Worm (Caenorhabditis elegans) whole organism, dauer: ENCODE measurements around the gene ZK616.65.

Experiments
- unc-62 ChIP-seq: sonication (generic microtip); optimal IDR thresholded peaks from 2 replicates; lab custom pipeline; 2017; ENCODE audit warnings: missing biosample characterization, missing genetic modification reagents, missing genetic modification characterization

Gene ZK616.65

DNA sequence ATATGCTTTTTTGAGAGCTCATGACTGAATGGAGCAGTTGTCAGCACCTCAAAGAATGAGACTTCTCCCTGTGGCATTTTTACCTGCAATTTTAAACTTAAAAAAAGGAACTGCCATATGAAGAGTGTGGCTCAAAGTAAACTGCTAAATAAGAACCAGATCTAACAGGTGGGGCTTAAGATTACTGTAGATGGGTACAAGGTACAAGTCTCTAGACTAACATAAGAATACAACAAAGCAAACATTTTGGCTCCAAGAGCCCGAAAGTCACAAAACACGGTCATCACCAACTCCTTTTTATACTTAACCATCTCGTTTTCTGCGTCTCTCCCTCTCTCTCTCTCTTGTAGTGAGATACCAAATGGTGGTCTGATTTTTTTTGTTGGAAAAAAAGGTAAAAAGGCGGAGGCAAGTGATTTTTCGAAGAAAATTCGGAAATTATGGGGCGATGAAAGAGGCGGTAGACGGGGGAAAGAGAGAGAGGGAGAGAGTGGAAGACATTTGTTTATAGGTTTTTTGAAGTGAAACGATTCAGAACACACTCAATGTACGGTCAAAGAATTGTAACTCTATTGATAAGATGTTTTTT is 22.4 kb downstream of the ZK616.65 start, which contains the start of gene elo-6:
Gene elo-6 (minus strand): TSS at position 83 of the 589 bp plus-strand sequence.
- no peak for TF ChIP-seq unc-62 (GFP tag; lab: Kevin White, UChicago)

- no peak for TF ChIP-seq unc-62 (GFP tag; lab: Kevin White, UChicago)
Measured at ce11 chrIV:5385020-5385419, 26.0 kb downstream of the ZK616.65 start, which contains the start of gene F41H10.12. F41H10.12 (plus strand) TSS chrIV:5385320.

DNA sequence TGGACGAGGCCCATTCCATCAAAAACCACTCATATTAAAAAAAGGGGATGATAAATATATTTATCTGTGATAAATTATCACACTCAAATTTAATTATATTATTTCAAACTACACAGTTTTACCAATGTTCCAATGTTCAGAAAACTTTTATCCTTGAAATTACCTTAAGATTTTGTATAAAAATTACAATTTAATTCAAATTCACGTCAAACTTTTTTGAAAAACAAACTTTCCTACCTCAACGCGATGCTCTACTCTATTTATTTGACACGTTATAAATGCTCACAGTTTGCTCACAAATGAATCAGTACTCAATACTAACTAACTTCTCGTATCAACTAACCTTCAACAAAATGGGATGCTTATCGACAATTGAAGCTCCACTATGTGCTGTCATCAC is 28.4 kb downstream of the ZK616.65 start, which contains the start of gene F41H10.1:
Gene F41H10.1 (plus strand): TSS at position 301 of the 400 bp plus-strand sequence.
- TF ChIP-seq unc-62 (GFP tag; lab: Kevin White, UChicago) = no peak

- TF ChIP-seq unc-62 (GFP tag; lab: Kevin White, UChicago) = no peak
Measured at ce11 chrIV:5381334-5381733, 29.7 kb downstream of the ZK616.65 start, which contains the start of gene F41H10.2. F41H10.2 (plus strand) TSS chrIV:5381634.

ce11 chrIV:5380140-5380539 is 30.9 kb downstream of the ZK616.65 start:
- TF ChIP-seq unc-62 (GFP tag; lab: Kevin White, UChicago) = no peak

DNA sequence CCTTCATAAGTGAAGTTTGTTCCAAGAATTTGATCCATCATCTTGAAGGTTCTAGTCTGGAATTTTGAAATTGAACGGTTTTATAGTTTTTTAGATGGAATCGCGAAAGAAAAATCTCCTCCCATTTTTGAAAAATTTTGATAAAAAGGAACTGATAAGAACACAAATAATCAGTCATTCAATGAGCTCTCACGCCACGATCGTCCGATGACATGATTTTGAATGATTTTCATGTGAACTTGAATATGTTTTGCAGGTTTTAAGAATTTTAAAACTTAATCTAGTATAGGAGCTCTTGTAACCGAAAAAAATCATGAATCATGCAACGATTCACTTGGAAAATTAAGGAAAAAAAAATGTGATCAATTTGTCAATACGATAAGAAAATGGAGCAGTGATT is 34.0 kb downstream of the ZK616.65 start, which contains the start of gene elo-5:
Gene elo-5 (minus strand): TSS at position 56 of the 400 bp plus-strand sequence.
- no peak for TF ChIP-seq unc-62 (GFP tag; lab: Kevin White, UChicago)

DNA sequence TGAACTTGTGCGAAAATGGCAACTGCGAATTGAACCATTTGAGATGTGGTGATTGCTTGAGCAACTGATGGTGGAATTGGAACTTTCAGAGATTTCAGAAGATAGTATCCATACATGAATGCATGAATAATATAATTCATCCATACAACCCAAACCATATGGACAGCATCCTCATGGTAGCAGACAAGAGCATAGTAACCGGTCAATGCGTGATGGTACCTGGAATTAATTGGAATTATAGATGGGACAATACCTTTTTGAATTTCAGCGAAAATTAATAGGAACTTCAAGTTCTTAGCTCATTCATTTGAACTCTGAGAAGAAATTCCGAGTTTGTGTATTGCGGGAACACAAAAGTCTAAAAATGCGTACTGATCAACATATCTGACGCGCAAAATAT is 36.1 kb downstream of the ZK616.65 start:
- no peak for TF ChIP-seq unc-62 (GFP tag; lab: Kevin White, UChicago)

DNA sequence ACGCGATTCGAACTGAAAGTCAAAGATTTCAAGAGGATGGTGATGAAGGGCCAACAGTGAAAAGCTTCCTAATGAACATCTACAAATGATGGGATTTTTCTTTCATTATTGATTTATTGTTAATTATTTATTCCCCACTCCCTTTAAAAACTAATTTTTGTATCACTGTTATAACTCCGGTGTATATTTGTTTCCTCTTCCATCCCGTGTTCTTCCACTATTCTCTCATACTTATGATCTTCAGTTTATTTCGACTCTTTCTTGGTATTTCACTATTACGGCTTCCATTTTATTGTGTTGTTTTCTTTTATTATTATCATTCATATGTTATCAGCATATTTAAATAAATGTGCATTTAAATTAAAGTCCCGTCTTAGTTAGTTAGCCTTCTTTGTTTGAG is 36.7 kb downstream of the ZK616.65 start:
- TF ChIP-seq unc-62 (GFP tag; lab: Kevin White, UChicago) = no peak

DNA sequence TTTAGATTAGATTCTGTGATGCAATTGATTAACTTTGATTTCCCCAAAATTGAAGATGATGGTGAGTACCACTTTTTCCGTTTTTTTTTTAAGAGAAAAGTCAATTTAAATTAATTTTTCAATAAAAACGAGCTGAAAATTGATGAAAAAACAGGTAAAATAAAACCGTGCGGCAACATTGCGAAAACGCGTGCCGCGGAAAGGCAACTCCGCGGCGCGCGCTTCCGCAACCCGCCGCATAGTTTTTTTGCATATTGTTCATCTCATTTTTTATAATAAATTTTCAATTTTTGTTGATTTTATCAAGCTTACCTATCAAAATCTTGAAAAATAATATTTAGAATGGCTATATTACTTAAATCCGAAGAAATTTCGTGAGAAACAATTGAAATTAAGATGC is 40.1 kb downstream of the ZK616.65 start:
- no peak for TF ChIP-seq unc-62 (GFP tag; lab: Kevin White, UChicago)

DNA sequence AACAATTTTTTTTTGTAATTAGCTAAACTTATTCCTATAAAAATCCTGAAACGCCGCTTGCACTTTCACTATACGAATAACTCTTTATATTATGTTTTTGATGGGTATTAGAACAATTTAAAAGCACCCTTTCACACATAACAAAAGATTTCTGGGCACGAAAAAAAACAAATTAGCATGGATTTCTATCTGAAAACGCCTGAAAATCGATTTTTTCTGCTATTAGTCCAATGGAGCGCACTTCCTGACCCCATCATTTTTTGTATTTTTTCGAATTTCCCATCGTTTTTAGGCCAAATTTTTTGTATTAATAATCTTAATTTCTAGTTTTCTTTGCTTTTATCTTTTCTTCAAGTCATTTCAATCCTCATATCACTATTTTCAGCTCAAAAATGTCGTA is 41.6 kb downstream of the ZK616.65 start, which contains the start of gene F41H10.3:
Gene F41H10.3 (plus strand): TSS at position 388 of the 400 bp plus-strand sequence.
- TF ChIP-seq unc-62 (GFP tag; lab: Kevin White, UChicago) = no peak

DNA sequence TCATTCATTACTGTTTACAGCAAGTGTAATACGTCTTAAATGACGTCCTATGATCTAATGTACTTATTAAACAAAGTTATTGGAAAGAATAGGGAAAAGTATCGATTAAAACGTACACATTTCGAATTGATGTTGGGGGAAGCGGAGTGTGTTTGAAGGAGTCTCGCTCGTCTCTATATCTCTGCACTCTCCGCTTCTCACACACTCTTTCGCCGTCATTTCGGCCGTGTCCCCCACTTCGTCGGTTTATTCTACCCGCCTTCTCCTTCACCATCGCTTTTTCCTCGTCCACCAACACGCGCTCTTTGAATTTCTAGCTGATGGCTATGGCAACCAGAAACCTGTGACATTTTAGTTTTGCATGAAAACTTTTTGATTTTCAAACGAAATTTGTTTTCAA is 42.2 kb downstream of the ZK616.65 start:
- no peak for TF ChIP-seq unc-62 (GFP tag; lab: Kevin White, UChicago)

DNA sequence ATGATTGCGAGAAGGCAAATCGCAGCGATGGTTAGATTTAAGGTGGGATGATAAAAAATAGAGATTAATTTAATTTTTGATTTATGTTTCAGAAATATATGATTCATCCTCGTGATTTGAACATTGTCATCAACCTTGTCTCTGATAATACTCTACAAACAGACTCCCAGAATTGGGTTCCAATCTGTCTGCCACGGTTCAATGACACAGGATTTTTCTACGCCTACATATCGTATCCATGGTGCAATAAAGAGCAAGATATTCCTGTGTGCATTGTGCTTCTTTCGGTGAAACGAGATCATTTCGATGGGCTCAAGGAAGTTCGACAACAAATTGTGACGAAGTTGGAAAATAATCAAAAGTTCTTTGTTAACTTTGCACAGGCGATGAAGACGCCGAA is 43.1 kb downstream of the ZK616.65 start:
- TF ChIP-seq unc-62 (GFP tag; lab: Kevin White, UChicago) = no peak

ce11 chrIV:5366567-5366966 is 44.5 kb downstream of the ZK616.65 start, which contains the start of gene sand-1:
sand-1 (plus strand) TSS chrIV:5366867.
- no peak for TF ChIP-seq unc-62 (GFP tag; lab: Kevin White, UChicago)

DNA sequence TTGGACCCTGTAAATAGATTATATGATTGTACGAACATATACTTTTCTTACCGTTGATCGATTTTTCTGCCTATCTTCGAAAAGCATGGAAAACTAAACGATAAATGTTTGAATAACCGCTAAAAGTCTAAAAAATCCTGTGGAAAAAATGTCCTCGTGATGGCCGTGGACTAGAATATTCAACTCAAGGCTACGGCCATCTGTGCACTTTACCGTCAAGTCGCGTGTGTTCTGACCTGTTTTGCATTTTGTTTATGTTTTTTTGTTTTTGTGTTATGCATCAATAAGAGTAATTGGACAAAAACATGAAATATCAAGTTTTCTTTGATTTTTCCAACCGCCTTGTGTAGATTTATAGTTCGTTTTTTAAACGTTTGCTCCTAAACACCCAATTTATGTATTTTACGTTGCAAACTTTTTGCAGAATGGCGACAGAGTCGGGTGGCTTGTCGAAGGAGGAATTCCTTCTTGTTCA is 46.8 kb downstream of the ZK616.65 start, which contains the start of the genes hda-6 and F41H10.4:
Gene hda-6 (minus strand): TSS at position 172 of the 475 bp plus-strand sequence.
Gene F41H10.4 (plus strand): TSS at position 425 of the 475 bp plus-strand sequence.
- TF ChIP-seq unc-62 (GFP tag; lab: Kevin White, UChicago) = no peak

DNA sequence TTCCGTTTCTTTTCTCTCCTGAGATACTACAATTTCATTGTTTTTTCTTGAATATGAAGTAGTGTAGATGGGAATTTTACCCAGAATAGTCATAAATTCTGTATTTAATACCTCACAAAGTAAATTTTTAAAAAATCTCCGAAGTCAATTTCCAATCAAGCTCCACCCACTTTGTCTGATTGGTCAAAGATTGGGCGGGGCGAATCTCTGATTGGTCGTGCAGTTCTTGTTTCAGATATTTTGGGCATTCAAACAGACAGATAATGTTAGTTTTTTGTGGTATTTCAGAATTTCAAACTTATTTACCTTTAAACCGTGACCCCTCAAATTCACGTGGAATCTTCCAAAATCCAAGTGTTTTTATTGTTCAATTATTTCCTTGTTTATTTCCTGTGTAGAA is 50.5 kb downstream of the ZK616.65 start, which contains the start of gene F41H10.5:
Gene F41H10.5 (plus strand): TSS at position 375 of the 400 bp plus-strand sequence.
- no peak for TF ChIP-seq unc-62 (GFP tag; lab: Kevin White, UChicago)
